Worm (Caenorhabditis elegans): ENCODE data around the gene F55C12.4.

DNA sequence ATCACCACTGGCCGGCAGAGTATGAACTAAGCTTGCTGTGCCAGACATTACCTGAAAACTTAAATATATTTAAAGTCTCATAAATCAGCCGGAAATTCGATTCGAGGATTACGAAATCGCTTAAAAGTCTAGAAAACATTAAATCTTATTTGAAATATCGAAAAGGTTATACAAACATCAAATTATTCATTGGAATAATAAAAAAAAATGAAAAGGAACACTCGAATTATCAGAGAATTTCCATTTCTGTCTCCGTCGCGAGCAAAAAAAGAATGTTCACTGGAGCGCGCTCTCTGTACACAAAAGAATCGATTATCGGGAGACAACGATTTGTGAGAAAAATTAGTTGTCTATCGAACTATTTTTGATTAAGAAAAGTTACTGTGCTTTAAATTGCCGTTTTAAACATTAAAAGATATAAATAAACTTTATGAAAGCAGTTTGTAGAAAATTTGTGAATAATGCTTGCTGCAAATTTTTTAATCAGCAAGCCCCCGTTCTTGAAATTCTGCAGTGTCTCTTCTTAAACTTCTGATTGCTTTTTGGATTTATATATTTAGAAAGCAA lies 22.0 kb downstream of the F55C12.4 start, which contains the start of gene fzo-1:
- TF ChIP-seq nhr-232 (tag; optimal IDR thresholded peaks at IDR 0.05) (no peak), pha-4 (tag; optimal IDR thresholded peaks at IDR 0.05) (no peak), fax-1 (tag; optimal IDR thresholded peaks at IDR 0.05) (peak; percentile 90), ztf-16 (tag; optimal IDR thresholded peaks at IDR 0.05) (peak; percentile 68), pros-1 (tag; optimal IDR thresholded peaks at IDR 0.05) (no peak), sox-2 (GFP tag; IDR thresholded peaks at IDR 0.05) (no peak), elt-4 (tag; optimal IDR thresholded peaks at IDR 0.05) (no peak)
